Worm (Caenorhabditis elegans) whole organism, L4/young adult: ENCODE results near the gene twk-20.

ENCODE experiments used
- W03F9.2 ChIP-seq: fragments of 150-350 bp; optimal IDR thresholded peaks from 2 replicates; lab custom pipeline; 2014; ENCODE audit warnings: missing biosample characterization, missing genetic modification characterization
- dao-5 ChIP-seq: sonication (generic microtip); optimal IDR thresholded peaks from 2 replicates; lab custom pipeline; 2016; ENCODE audit warnings: missing genotype, missing genetic modification characterization, moderate library complexity, missing compliant biosample characterization
- him-1 ChIP-seq: sonication (generic microtip); optimal IDR thresholded peaks from 2 replicates; lab custom pipeline; 2016; ENCODE audit warnings: missing genotype, missing genetic modification reagents, missing genetic modification characterization, missing compliant biosample characterization

DNA sequence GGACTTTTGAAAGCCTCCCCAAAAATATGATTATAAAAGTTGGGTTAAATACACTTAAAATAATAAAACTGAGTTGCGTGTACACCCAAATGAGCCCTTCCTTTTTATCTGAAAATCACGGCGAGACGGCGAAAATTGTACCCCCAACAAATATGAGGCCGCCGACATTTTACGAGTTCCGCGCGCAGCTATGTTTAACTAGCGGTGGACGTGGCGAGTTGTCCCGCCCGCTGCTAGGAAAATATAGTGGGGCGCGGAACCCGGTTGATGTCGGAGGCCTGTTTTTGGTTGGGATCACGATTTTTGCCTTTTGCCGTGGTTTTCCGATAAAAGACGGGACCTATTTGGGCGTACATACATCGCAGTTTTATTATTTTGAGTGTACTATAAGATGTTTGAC is 6.6 kb upstream of the twk-20 start:
- TF ChIP-seq him-1 (tag; lab: Kevin White, UChicago) = no peak
- TF ChIP-seq W03F9.2 (tag; lab: Kevin White, UChicago) = no peak
- TF ChIP-seq dao-5 (tag; lab: Kevin White, UChicago) = no peak
